Fruit fly (Drosophila melanogaster) whole organism, prepupa: ENCODE data around the gene nompC.

Experiments
- Blimp-1 ChIP-seq: fragments of 200-800 bp; sonication (Bioruptor generic); optimal IDR thresholded peaks from 3 replicates; lab custom pipeline; 2017; ENCODE audit warnings: missing biosample characterization, missing genetic modification characterization, mild to moderate bottlenecking, moderate library complexity, missing genetic modification reagents
- CG6808 ChIP-seq: fragments of 200-800 bp; sonication (Bioruptor generic); optimal IDR thresholded peaks from 3 replicates; lab custom pipeline; 2017; ENCODE audit warnings: missing biosample characterization, missing genetic modification characterization, mild to moderate bottlenecking, moderate library complexity, missing genetic modification reagents
- Eip93F ChIP-seq: fragments of 200-800 bp; sonication (Bioruptor generic); optimal IDR thresholded peaks from 2 replicates; lab custom pipeline; 2016; ENCODE audit warnings: missing biosample characterization, mild to moderate bottlenecking, missing genetic modification characterization
- Ets21C ChIP-seq: fragments of 200-800 bp; sonication (Bioruptor generic); optimal IDR thresholded peaks from 3 replicates; lab custom pipeline; 2016; ENCODE audit warnings: missing biosample characterization, missing genetic modification characterization
- fd59A ChIP-seq: fragments of 200-800 bp; sonication (Bioruptor generic); optimal IDR thresholded peaks from 2 replicates; lab custom pipeline; 2017; ENCODE audit warnings: missing biosample characterization, mild to moderate bottlenecking, missing genetic modification characterization, missing genetic modification reagents
- net ChIP-seq: fragments of 200-800 bp; sonication (Bioruptor generic); optimal IDR thresholded peaks from 3 replicates; lab custom pipeline; 2016; ENCODE audit warnings: missing biosample characterization, missing genetic modification characterization
- vri ChIP-seq: fragments of 200-800 bp; sonication (Bioruptor generic); optimal IDR thresholded peaks from 3 replicates; lab custom pipeline; 2016; ENCODE audit warnings: missing biosample characterization, mild to moderate bottlenecking, missing genetic modification characterization

dm6 chr2L:5378829-5379228, 32.8 kb downstream of the nompC start:
- no peak for TF ChIP-seq fd59A
- TF ChIP-seq net (GFP tag; lab: Kevin White, UChicago), result no peak
- TF ChIP-seq vri, result no peak
- no peak for TF ChIP-seq Ets21C (GFP tag; lab: Kevin White, UChicago)
- no peak for TF ChIP-seq Blimp-1 (GFP tag; lab: Kevin White, UChicago)
- TF ChIP-seq CG6808, result no peak
- no peak for TF ChIP-seq Eip93F (GFP tag; lab: Kevin White, UChicago)
